Fruit fly (Drosophila melanogaster) whole organism, embryonic: ENCODE data around the gene dpr14.
A peak's percentile ranks its signal among the peaks of the same experiment; 100 is the strongest.

ENCODE experiments used
- Atf-2 ChIP-seq: fragments of 200-800 bp; sonication (Bioruptor generic); optimal IDR thresholded peaks from 2 replicates; lab custom pipeline; 2016; ENCODE audit warnings: missing biosample characterization, missing genetic modification characterization
- CG10462 ChIP-seq: fragments of 200-800 bp; sonication (Bioruptor generic); optimal IDR thresholded peaks from 2 replicates; lab custom pipeline; 2016; ENCODE audit warnings: missing biosample characterization, missing genetic modification characterization
- CG13424 ChIP-seq: fragments of 200-800 bp; sonication (Bioruptor generic); optimal IDR thresholded peaks from 2 replicates; lab custom pipeline; 2019; ENCODE audit warnings: missing biosample characterization, mild to moderate bottlenecking, missing genetic modification characterization, moderate library complexity
- CG14965 ChIP-seq: fragments of 200-800 bp; sonication (Bioruptor generic); optimal IDR thresholded peaks from 2 replicates; lab custom pipeline; 2016; ENCODE audit warnings: missing biosample characterization, missing genetic modification characterization, borderline replicate concordance
- CG15269 ChIP-seq: fragments of 200-800 bp; sonication (Bioruptor generic); optimal IDR thresholded peaks from 2 replicates; lab custom pipeline; 2018; ENCODE audit warnings: missing biosample characterization, mild to moderate bottlenecking, missing genetic modification characterization, moderate library complexity
- CG15601 ChIP-seq: fragments of 200-800 bp; sonication (Bioruptor generic); optimal IDR thresholded peaks from 3 replicates; lab custom pipeline; 2019; ENCODE audit warnings: missing biosample characterization, mild to moderate bottlenecking, missing genetic modification characterization, moderate library complexity
- CG1602 ChIP-seq: fragments of 200-800 bp; sonication (Bioruptor generic); optimal IDR thresholded peaks from 3 replicates; lab custom pipeline; 2016; ENCODE audit warnings: missing biosample characterization, missing genetic modification characterization
- CG17328 ChIP-seq: fragments of 200-800 bp; sonication (Bioruptor generic); IDR thresholded peaks from 2 replicates; pipeline ENCODE4 v1.3.6; 2022; ENCODE audit warnings: missing biosample characterization, missing genetic modification characterization
- CG17568 ChIP-seq: fragments of 200-800 bp; sonication (Bioruptor generic); optimal IDR thresholded peaks from 2 replicates; lab custom pipeline; 2018; ENCODE audit warnings: missing biosample characterization, mild to moderate bottlenecking, missing genetic modification characterization, moderate library complexity
- CG18262 ChIP-seq: fragments of 200-800 bp; optimal IDR thresholded peaks from 3 replicates; lab custom pipeline; 2019; ENCODE audit warnings: missing biosample characterization, mild to moderate bottlenecking, missing genetic modification characterization, moderate library complexity
- CG31388 ChIP-seq: fragments of 200-800 bp; sonication (Bioruptor generic); optimal IDR thresholded peaks from 2 replicates; lab custom pipeline; 2016; ENCODE audit warnings: missing biosample characterization, missing genetic modification characterization
- CG5180 ChIP-seq: fragments of 200-800 bp; sonication (Bioruptor generic); optimal IDR thresholded peaks from 3 replicates; lab custom pipeline; 2017; ENCODE audit warnings: missing biosample characterization, missing genetic modification characterization, mild to moderate bottlenecking, moderate library complexity, missing genetic modification reagents
- CG7963 ChIP-seq: fragments of 200-800 bp; sonication (Bioruptor generic); IDR thresholded peaks from 3 replicates; pipeline ENCODE4 v1.3.6; 2022; ENCODE audit warnings: missing biosample characterization, missing genetic modification characterization; ENCODE audit not compliant: partially characterized antibody
- CG9727 ChIP-seq: fragments of 200-800 bp; sonication (Bioruptor generic); optimal IDR thresholded peaks from 3 replicates; lab custom pipeline; 2017; ENCODE audit warnings: missing biosample characterization, mild to moderate bottlenecking, missing genetic modification characterization
- CG9797 ChIP-seq: fragments of 200-800 bp; sonication (Bioruptor generic); optimal IDR thresholded peaks from 3 replicates; lab custom pipeline; 2018; ENCODE audit warnings: missing biosample characterization, mild to moderate bottlenecking, missing genetic modification characterization
- CHES-1-like ChIP-seq: fragments of 200-800 bp; sonication (Bioruptor generic); optimal IDR thresholded peaks from 2 replicates; lab custom pipeline; 2016; ENCODE audit warnings: missing biosample characterization, missing genetic modification characterization
- Ets97D ChIP-seq: fragments of 200-800 bp; sonication (Bioruptor generic); optimal IDR thresholded peaks from 3 replicates; lab custom pipeline; 2016; ENCODE audit warnings: missing biosample characterization, missing genetic modification characterization
- Fer2 ChIP-seq: fragments of 200-800 bp; sonication (Bioruptor generic); optimal IDR thresholded peaks from 2 replicates; lab custom pipeline; 2018; ENCODE audit warnings: missing biosample characterization, mild to moderate bottlenecking, missing genetic modification characterization, moderate library complexity
- Hey ChIP-seq: fragments of 200-800 bp; sonication (Bioruptor generic); optimal IDR thresholded peaks from 3 replicates; lab custom pipeline; 2018; ENCODE audit warnings: missing biosample characterization, mild to moderate bottlenecking, missing genetic modification characterization
- Ravus ChIP-seq: fragments of 200-800 bp; sonication (Bioruptor generic); IDR thresholded peaks from 2 replicates; pipeline ENCODE4 v1.3.6; 2022; ENCODE audit warnings: missing biosample characterization, missing genetic modification characterization
- Rx ChIP-seq: fragments of 200-800 bp; sonication (Bioruptor generic); IDR thresholded peaks from 2 replicates; pipeline ENCODE4 v1.3.6; 2022; ENCODE audit warnings: missing biosample characterization, missing genetic modification characterization
- bowl ChIP-seq: fragments of 200-800 bp; sonication (Bioruptor generic); IDR thresholded peaks from 2 replicates; pipeline ENCODE4 v1.3.6; 2022; ENCODE audit warnings: missing biosample characterization, missing genetic modification characterization
- cad ChIP-seq: fragments of >200 bp; optimal IDR thresholded peaks from 2 replicates; lab custom pipeline; 2017; ENCODE audit warnings: missing biosample characterization, missing genetic modification characterization
- chn ChIP-seq: fragments of 200-800 bp; sonication (Bioruptor generic); optimal IDR thresholded peaks from 2 replicates; lab custom pipeline; 2016; ENCODE audit warnings: missing biosample characterization, missing genetic modification characterization
- disco-r ChIP-seq: fragments of 200-800 bp; sonication (Bioruptor generic); optimal IDR thresholded peaks from 2 replicates; lab custom pipeline; 2016; ENCODE audit warnings: missing biosample characterization, missing genetic modification characterization
- grn ChIP-seq: fragments of 200-800 bp; sonication (Bioruptor generic); optimal IDR thresholded peaks from 3 replicates; lab custom pipeline; 2017; ENCODE audit warnings: missing biosample characterization, missing genetic modification characterization
- hb ChIP-seq: fragments of 200-800 bp; sonication (Bioruptor generic); IDR thresholded peaks from 3 replicates; pipeline ENCODE4 v1.3.6; 2022; ENCODE audit warnings: missing biosample characterization, missing genetic modification characterization; ENCODE audit not compliant: partially characterized antibody
- kay ChIP-seq: fragments of 200-800 bp; sonication (Bioruptor generic); optimal IDR thresholded peaks from 2 replicates; lab custom pipeline; 2016; ENCODE audit warnings: missing biosample characterization, missing genetic modification characterization
- ken ChIP-seq: fragments of 200-800 bp; sonication (Bioruptor generic); IDR thresholded peaks from 3 replicates; pipeline ENCODE4 v1.3.6; 2022; ENCODE audit warnings: missing biosample characterization, missing genetic modification characterization
- lilli ChIP-seq: fragments of 200-800 bp; sonication (Bioruptor generic); optimal IDR thresholded peaks from 3 replicates; lab custom pipeline; 2016; ENCODE audit warnings: missing biosample characterization, missing genetic modification characterization
- lov ChIP-seq, 2 experiments: fragments of 200-800 bp in 1 of 2; fragments of >200 bp in 1 of 2; sonication (Bioruptor generic) in 1 of 2; IDR thresholded peaks in 1 of 2; optimal IDR thresholded peaks in 1 of 2; 2 replicates in 1 of 2; 3 replicates in 1 of 2; pipeline versions ENCODE4 v1.3.6 to Lab custom; 2017 to 2022; ENCODE audit warnings: missing biosample characterization in 1 of 2, missing genetic modification characterization in 1 of 2
- mirr ChIP-seq: fragments of 200-800 bp; sonication (Bioruptor generic); optimal IDR thresholded peaks from 3 replicates; lab custom pipeline; 2018; ENCODE audit warnings: missing biosample characterization, mild to moderate bottlenecking, missing genetic modification characterization
- nmo ChIP-seq: fragments of 200-800 bp; sonication (Bioruptor generic); optimal IDR thresholded peaks from 2 replicates; lab custom pipeline; 2018; ENCODE audit warnings: missing biosample characterization, mild to moderate bottlenecking, missing genetic modification characterization, moderate library complexity
- onecut ChIP-seq: fragments of 200-800 bp; sonication (Bioruptor generic); IDR thresholded peaks from 2 replicates; pipeline ENCODE4 v1.3.6; 2022; ENCODE audit warnings: missing biosample characterization, missing genetic modification characterization
- pfk ChIP-seq: fragments of 200-800 bp; sonication (Bioruptor generic); optimal IDR thresholded peaks from 2 replicates; lab custom pipeline; 2018; ENCODE audit warnings: missing biosample characterization, mild to moderate bottlenecking, missing genetic modification characterization, moderate library complexity
- pho ChIP-seq: fragments of 200-800 bp; sonication (Bioruptor generic); optimal IDR thresholded peaks from 2 replicates; lab custom pipeline; 2016; ENCODE audit warnings: missing biosample characterization, missing genetic modification characterization
- pros ChIP-seq: fragments of 200-800 bp; sonication (Bioruptor generic); optimal IDR thresholded peaks from 3 replicates; lab custom pipeline; 2019; ENCODE audit warnings: missing biosample characterization, mild to moderate bottlenecking, missing genetic modification characterization, moderate library complexity
- pzg ChIP-seq: fragments of 200-800 bp; sonication (Bioruptor generic); optimal IDR thresholded peaks from 3 replicates; lab custom pipeline; 2018; ENCODE audit warnings: missing biosample characterization, mild to moderate bottlenecking, missing genetic modification characterization, moderate library complexity
- rib ChIP-seq: fragments of 200-800 bp; sonication (Bioruptor generic); IDR thresholded peaks from 2 replicates; pipeline ENCODE4 v1.3.6; 2022; ENCODE audit warnings: missing biosample characterization, missing genetic modification characterization
- ro ChIP-seq: fragments of 200-800 bp; sonication (Bioruptor generic); IDR thresholded peaks from 2 replicates; pipeline ENCODE4 v1.3.6; 2022; ENCODE audit warnings: missing biosample characterization, missing genetic modification characterization
- run ChIP-seq: fragments of 200-800 bp; sonication (Bioruptor generic); optimal IDR thresholded peaks from 3 replicates; lab custom pipeline; 2018; ENCODE audit warnings: missing biosample characterization, mild to moderate bottlenecking, missing genetic modification characterization
- sc ChIP-seq, 3 experiments: fragments of >200 bp in 2 of 3; fragments of 200-800 bp in 1 of 3; sonication (Bioruptor generic) in 1 of 3; optimal IDR thresholded peaks; 2 replicates in 2 of 3; 3 replicates in 1 of 3; lab custom pipeline; 2017; ENCODE audit warnings: mild to moderate bottlenecking in 1 of 3, missing biosample characterization in 1 of 3, missing genetic modification characterization in 1 of 3, missing genetic modification reagents in 1 of 3
- slou ChIP-seq: fragments of 200-800 bp; sonication (Bioruptor generic); optimal IDR thresholded peaks from 3 replicates; lab custom pipeline; 2016; ENCODE audit warnings: missing biosample characterization, missing genetic modification characterization
- sr ChIP-seq: fragments of 200-800 bp; sonication (Bioruptor generic); IDR thresholded peaks from 3 replicates; pipeline ENCODE4 v1.3.6; 2022; ENCODE audit warnings: missing biosample characterization, missing genetic modification characterization
- stwl ChIP-seq: fragments of 200-800 bp; sonication (Bioruptor generic); optimal IDR thresholded peaks from 3 replicates; lab custom pipeline; 2018; ENCODE audit warnings: missing biosample characterization, mild to moderate bottlenecking, missing genetic modification characterization, moderate library complexity
- ttk ChIP-seq: fragments of 200-800 bp; sonication (Bioruptor generic); IDR thresholded peaks from 2 replicates; pipeline ENCODE4 v2.1.2; 2022; ENCODE audit warnings: missing biosample characterization, missing genetic modification characterization

Gene dpr14

DNA sequence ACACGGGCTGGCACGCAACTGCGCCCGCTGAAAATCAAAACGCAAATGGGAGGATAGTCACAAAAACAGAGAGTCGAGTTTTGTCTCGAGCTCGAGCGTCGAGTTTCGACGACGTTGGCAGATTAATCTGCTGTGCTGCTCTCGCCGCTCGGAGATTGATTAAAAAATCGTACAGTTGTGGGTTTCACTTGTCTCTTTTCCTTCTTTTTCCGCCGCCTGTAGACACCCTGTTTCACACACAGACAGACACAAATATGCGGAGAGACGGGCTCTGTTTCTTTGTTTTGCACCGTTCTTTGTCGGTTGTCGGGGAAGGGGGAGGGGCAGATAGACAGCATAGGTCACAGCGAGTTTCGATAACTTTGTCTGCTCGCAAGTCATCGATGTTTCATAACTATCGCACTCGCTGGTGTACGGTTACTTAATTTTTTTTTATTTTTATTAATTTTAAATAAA, 38.8 kb upstream of the dpr14 start, which contains the start of gene orion (continued):
- TF ChIP-seq pzg (GFP tag; lab: Kevin White, UChicago) (peak; percentile 32), pfk (GFP tag; lab: Kevin White, UChicago) (peak; percentile 56), Hey (tag; lab: Kevin White, UChicago) (no peak)

DNA sequence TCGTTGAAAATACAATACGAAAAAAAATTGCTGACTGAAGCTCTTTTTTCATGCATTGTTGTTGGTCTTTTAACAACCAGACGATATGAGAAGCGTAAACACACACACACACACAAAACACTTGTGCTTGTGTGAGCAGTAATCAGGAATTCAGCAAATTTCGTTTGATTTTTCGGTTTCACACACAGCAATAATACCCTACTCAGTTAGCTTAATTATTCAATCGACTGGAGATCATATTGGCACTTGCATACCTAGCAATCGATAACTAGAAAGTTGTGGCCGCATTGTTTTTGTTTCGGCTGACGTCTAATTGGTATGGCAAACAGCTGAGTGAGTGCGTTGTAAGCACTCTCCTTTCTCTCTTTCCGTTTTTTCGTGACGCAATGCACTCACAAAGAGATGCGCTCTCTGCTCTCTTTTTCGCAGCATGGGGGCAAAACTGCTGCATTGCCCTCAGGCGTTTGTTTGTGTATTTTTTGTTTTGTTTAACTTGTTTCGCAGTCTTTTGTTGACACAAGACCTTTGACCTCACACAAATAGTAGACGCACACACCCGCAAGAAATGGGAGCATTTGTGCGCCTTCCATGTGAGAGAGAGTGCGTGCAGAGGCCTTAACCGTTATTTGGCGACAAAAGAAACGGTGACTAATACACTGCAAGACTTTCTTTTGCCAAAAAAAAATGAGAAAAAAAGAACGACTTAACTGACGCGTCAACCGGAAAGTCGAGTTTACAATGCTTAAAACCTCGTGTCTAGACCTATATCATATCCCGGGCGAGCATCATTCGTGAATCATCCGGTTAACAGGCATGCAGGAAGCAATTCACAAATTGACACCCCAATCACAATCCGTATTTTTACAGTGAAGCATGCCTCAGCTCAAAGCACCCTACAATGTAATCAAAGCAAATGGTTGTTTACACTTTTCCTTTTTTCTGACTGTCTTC, 37.0 kb upstream of the dpr14 start:
- TF ChIP-seq Fer2 (tag; lab: Kevin White, UChicago) (no peak), CG15269 (tag; lab: Kevin White, UChicago) (peak; percentile 11), sr (GFP tag; lab: Robert Waterston, UW) (no peak), stwl (tag; lab: Kevin White, UChicago) (no peak), CG17328 (GFP tag; lab: Robert Waterston, UW) (no peak), cad (GFP tag; lab: Kevin White, UChicago) (no peak), lov (optimal IDR thresholded peaks at IDR 0.05; lab: Kevin White, UChicago) (no peak), lov (GFP tag; IDR thresholded peaks at IDR 0.05; lab: Robert Waterston, UW) (no peak), run (tag; lab: Kevin White, UChicago) (no peak), CG9797 (no peak), CG13424 (tag; lab: Kevin White, UChicago) (peak; percentile 33), CG18262 (peak; percentile 46), onecut (GFP tag; lab: Robert Waterston, UW) (no peak; the same call in 1 of the 2 replicates), chn (GFP tag; lab: Kevin White, UChicago) (peak; percentile 31), ken (GFP tag; lab: Robert Waterston, UW) (no peak), CG5180 (GFP tag; lab: Kevin White, UChicago) (no peak), CHES-1-like (GFP tag; lab: Kevin White, UChicago) (no peak), disco-r (GFP tag; lab: Kevin White, UChicago) (no peak), kay (GFP tag; lab: Kevin White, UChicago) (no peak), ro (GFP tag; lab: Robert Waterston, UW) (no peak), CG14965 (GFP tag; lab: Kevin White, UChicago) (no peak), lilli (GFP tag; lab: Kevin White, UChicago) (peak; percentile 15), slou (GFP tag; lab: Kevin White, UChicago) (no peak), mirr (GFP tag; lab: Kevin White, UChicago) (peak; percentile 43), CG31388 (GFP tag; lab: Kevin White, UChicago) (no peak), pros (GFP tag; lab: Kevin White, UChicago) (no peak), Atf-2 (GFP tag; lab: Kevin White, UChicago) (peak; percentile 8), Ravus (no peak), CG15601 (tag; lab: Kevin White, UChicago) (no peak), CG7963 (GFP tag; lab: Robert Waterston, UW) (no peak), CG1602 (no peak), pho (GFP tag; lab: Kevin White, UChicago) (no peak), nmo (GFP tag; lab: Kevin White, UChicago) (peak; percentile 24), ttk (no peak), CG9727 (peak; percentile 3), grn (GFP tag; lab: Kevin White, UChicago) (no peak), bowl (GFP tag; lab: Robert Waterston, UW) (no peak), rib (GFP tag; lab: Robert Waterston, UW) (no peak), sc (optimal IDR thresholded peaks at IDR 0.05; lab: Kevin White, UChicago) (no peak), sc (GFP tag; optimal IDR thresholded peaks at IDR 0.05; lab: Kevin White, UChicago) (no peak), hb (GFP tag; lab: Robert Waterston, UW) (no peak), Ets97D (GFP tag; lab: Kevin White, UChicago) (no peak), Rx (GFP tag; lab: Robert Waterston, UW) (no peak), CG17568 (GFP tag; lab: Kevin White, UChicago) (no peak), CG10462 (GFP tag; lab: Kevin White, UChicago) (no peak)
